Worm (Caenorhabditis elegans): ENCODE results near the gene cdc-48.1.

Gene cdc-48.1

ce11 chrII:10612743-10613142 is 49.5 kb upstream of the cdc-48.1 start, which contains the start of gene C14A4.12:
C14A4.12 (plus strand) TSS chrII:10613043.
- no peak for TF ChIP-seq blmp-1 (tag; optimal IDR thresholded peaks at IDR 0.05; ENCODE audit: insufficient read depth)
- no peak for TF ChIP-seq F13H6.1 (tag; optimal IDR thresholded peaks at IDR 0.05)

- TF ChIP-seq peb-1 (tag; optimal IDR thresholded peaks at IDR 0.05) (no peak), ceh-82 (tag; optimal IDR thresholded peaks at IDR 0.05) (no peak), sma-3 (GFP tag; optimal IDR thresholded peaks at IDR 0.05) (no peak), mbf-1 (tag; optimal IDR thresholded peaks at IDR 0.05) (no peak), nhr-6 (tag; optimal IDR thresholded peaks at IDR 0.05) (no peak), unc-39 (tag; optimal IDR thresholded peaks at IDR 0.05) (no peak), unc-62 (GFP tag; optimal IDR thresholded peaks at IDR 0.05) (no peak), ztf-11 (tag; optimal IDR thresholded peaks at IDR 0.05) (no peak), nhr-77 (tag; optimal IDR thresholded peaks at IDR 0.05) (no peak), gmeb-1 (tag; optimal IDR thresholded peaks at IDR 0.05) (no peak), ZK546.5 (tag; optimal IDR thresholded peaks at IDR 0.05) (no peak), mab-5 (tag; optimal IDR thresholded peaks at IDR 0.05) (no peak), egl-27 (tag; optimal IDR thresholded peaks at IDR 0.05) (no peak), aly-2 (tag; optimal IDR thresholded peaks at IDR 0.05) (no peak), ama-1 (optimal IDR thresholded peaks at IDR 0.05) (no peak), lin-39 (tag; optimal IDR thresholded peaks at IDR 0.05) (no peak), sma-9 (GFP tag; optimal IDR thresholded peaks at IDR 0.05) (no peak), sma-9 (tag; optimal IDR thresholded peaks at IDR 0.05) (no peak), nhr-25 (tag; optimal IDR thresholded peaks at IDR 0.05) (no peak), nhr-23 (tag; optimal IDR thresholded peaks at IDR 0.05) (no peak)
Measured at ce11 chrII:10608821-10609220, 45.6 kb upstream of the cdc-48.1 start.

ce11 chrII:10607238-10607961 is 44.2 kb upstream of the cdc-48.1 start, which contains the start of gene ccm-3:
ccm-3 (minus strand) TSS chrII:10607275.
- TF ChIP-seq ZK546.5 (tag; optimal IDR thresholded peaks at IDR 0.05) (no peak), unc-55 (GFP tag; optimal IDR thresholded peaks at IDR 0.05) (peak; percentile 76), C34F6.9 (tag; optimal IDR thresholded peaks at IDR 0.05) (peak; percentile 52), nhr-11 (tag; optimal IDR thresholded peaks at IDR 0.05) (no peak), blmp-1 (tag; optimal IDR thresholded peaks at IDR 0.05; ENCODE audit: insufficient read depth) (peak; percentile 61), fos-1 (tag; optimal IDR thresholded peaks at IDR 0.05) (peak; percentile 63), lsy-2 (tag; optimal IDR thresholded peaks at IDR 0.05) (peak in 1 of 2 experiments; percentile 58)

ce11 chrII:10605512-10605911 is 42.3 kb upstream of the cdc-48.1 start, which contains the start of gene taf-13:
taf-13 (minus strand) TSS chrII:10605612.
- TF ChIP-seq alr-1 (tag; optimal IDR thresholded peaks at IDR 0.05) (no peak), snpc-4 (tag; optimal IDR thresholded peaks at IDR 0.05) (no peak), lsy-2 (tag; optimal IDR thresholded peaks at IDR 0.05) (no peak), sma-3 (GFP tag; optimal IDR thresholded peaks at IDR 0.05) (no peak), unc-55 (GFP tag; optimal IDR thresholded peaks at IDR 0.05) (no peak), nhr-77 (tag; optimal IDR thresholded peaks at IDR 0.05) (no peak), ZK546.5 (tag; optimal IDR thresholded peaks at IDR 0.05) (no peak)

- TF ChIP-seq ceh-82 (tag; optimal IDR thresholded peaks at IDR 0.05) (no peak), mdl-1 (tag; optimal IDR thresholded peaks at IDR 0.05) (no peak), sem-4 (tag; optimal IDR thresholded peaks at IDR 0.05) (no peak), R02D3.7 (tag; optimal IDR thresholded peaks at IDR 0.05) (no peak), sma-3 (GFP tag; optimal IDR thresholded peaks at IDR 0.05) (no peak), ZK546.5 (tag; optimal IDR thresholded peaks at IDR 0.05) (no peak), lsy-2 (tag; optimal IDR thresholded peaks at IDR 0.05) (no peak), zag-1 (tag; optimal IDR thresholded peaks at IDR 0.05) (no peak), peb-1 (tag; optimal IDR thresholded peaks at IDR 0.05) (no peak), lin-39 (tag; optimal IDR thresholded peaks at IDR 0.05) (no peak), nhr-25 (tag; optimal IDR thresholded peaks at IDR 0.05) (no peak), F13H6.1 (tag; optimal IDR thresholded peaks at IDR 0.05) (no peak), egl-27 (tag; optimal IDR thresholded peaks at IDR 0.05) (no peak), gmeb-1 (tag; optimal IDR thresholded peaks at IDR 0.05) (no peak), nhr-129 (tag; optimal IDR thresholded peaks at IDR 0.05) (no peak), elt-3 (tag; optimal IDR thresholded peaks at IDR 0.05) (no peak), ceh-16 (tag; optimal IDR thresholded peaks at IDR 0.05) (no peak), C34F6.9 (tag; optimal IDR thresholded peaks at IDR 0.05) (no peak), nhr-6 (tag; optimal IDR thresholded peaks at IDR 0.05) (no peak)
Measured at ce11 chrII:10603560-10603959, 40.4 kb upstream of the cdc-48.1 start.

All from whole organism, L2 larva.